Worm (Caenorhabditis elegans) whole organism, L2 larva: ENCODE measurements around the gene C30G12.6.

ENCODE experiments used
- ama-1 ChIP-seq: fragments of 150-350 bp; optimal IDR thresholded peaks from 2 replicates; lab custom pipeline; 2018; ENCODE audit warnings: inconsistent platforms
- ceh-82 ChIP-seq: fragments of 150-350 bp; optimal IDR thresholded peaks from 2 replicates; lab custom pipeline; 2014; ENCODE audit warnings: missing biosample characterization, missing genetic modification characterization
- elt-1 ChIP-seq: fragments of 150-350 bp; optimal IDR thresholded peaks from 2 replicates; lab custom pipeline; 2014; ENCODE audit warnings: missing biosample characterization, missing genetic modification characterization
- fos-1 ChIP-seq: fragments of 150-350 bp; optimal IDR thresholded peaks from 2 replicates; lab custom pipeline; 2014; ENCODE audit warnings: missing biosample characterization, missing genetic modification characterization
- lin-39 ChIP-seq: fragments of 150-350 bp; optimal IDR thresholded peaks from 2 replicates; lab custom pipeline; 2014; ENCODE audit warnings: missing biosample characterization, missing genetic modification reagents, missing genetic modification characterization
- mdl-1 ChIP-seq, 2 experiments: fragments of 150-350 bp in 1 of 2; sonication (generic microtip) in 1 of 2; optimal IDR thresholded peaks; 2 replicates each; lab custom pipeline; 2017; ENCODE audit warnings: missing biosample characterization in 2 of 2, missing genetic modification characterization in 2 of 2
- nhr-11 ChIP-seq: fragments of 150-350 bp; optimal IDR thresholded peaks from 2 replicates; lab custom pipeline; 2014; ENCODE audit warnings: missing biosample characterization, missing genetic modification characterization
- nhr-21 ChIP-seq: fragments of 150-350 bp; optimal IDR thresholded peaks from 2 replicates; lab custom pipeline; 2014; ENCODE audit warnings: missing biosample characterization, missing genetic modification characterization
- nhr-237 ChIP-seq: fragments of 150-350 bp; optimal IDR thresholded peaks from 2 replicates; lab custom pipeline; 2014; ENCODE audit warnings: missing biosample characterization, missing genetic modification characterization
- nhr-25 ChIP-seq: fragments of 150-350 bp; sonication (generic microtip); optimal IDR thresholded peaks from 3 replicates; lab custom pipeline; 2014; ENCODE audit warnings: missing biosample characterization, missing genetic modification characterization
- nhr-77 ChIP-seq: fragments of 150-350 bp; optimal IDR thresholded peaks from 2 replicates; lab custom pipeline; 2014; ENCODE audit warnings: missing biosample characterization, missing genetic modification characterization
- unc-55 ChIP-seq: fragments of 150-350 bp; sonication (generic microtip); optimal IDR thresholded peaks from 3 replicates; lab custom pipeline; 2014; ENCODE audit warnings: missing biosample characterization, missing genetic modification reagents, missing genetic modification characterization
- zag-1 ChIP-seq: fragments of 150-350 bp; optimal IDR thresholded peaks from 2 replicates; lab custom pipeline; 2014; ENCODE audit warnings: missing biosample characterization, missing genetic modification characterization
- ztf-11 ChIP-seq: sonication (generic microtip); optimal IDR thresholded peaks from 2 replicates; lab custom pipeline; 2017; ENCODE audit warnings: missing biosample characterization, missing genetic modification characterization

ce11 chrII:7326199-7326598 is 30.4 kb upstream of the C30G12.6 start:
- TF ChIP-seq ama-1 (no peak), zag-1 (no peak), elt-1 (tag; lab: Kevin White, UChicago) (no peak), ztf-11 (tag; lab: Kevin White, UChicago) (no peak), mdl-1 (tag; optimal IDR thresholded peaks at IDR 0.05; lab: Kevin White, UChicago) (no peak), nhr-77 (tag; lab: Kevin White, UChicago) (no peak), nhr-21 (tag; lab: Kevin White, UChicago) (no peak), nhr-11 (tag; lab: Kevin White, UChicago) (no peak), ceh-82 (tag; lab: Kevin White, UChicago) (no peak), unc-55 (GFP tag; lab: Kevin White, UChicago) (no peak), nhr-237 (tag; lab: Kevin White, UChicago) (no peak), fos-1 (tag; lab: Kevin White, UChicago) (no peak), lin-39 (no peak), nhr-25 (tag; lab: Kevin White, UChicago) (no peak)
